Fruit fly (Drosophila melanogaster) S2 (cell line): Measurements from ENCODE around the gene Or65a.

Source experiments
- CG8478 ChIP-seq: fragments of >200 bp; optimal IDR thresholded peaks from 2 replicates; lab custom pipeline; 2018
- CTCF ChIP-seq, 2 experiments: fragments of >200 bp; optimal IDR thresholded peaks; 2 replicates each; lab custom pipeline; 2018

The Or65a gene

DNA sequence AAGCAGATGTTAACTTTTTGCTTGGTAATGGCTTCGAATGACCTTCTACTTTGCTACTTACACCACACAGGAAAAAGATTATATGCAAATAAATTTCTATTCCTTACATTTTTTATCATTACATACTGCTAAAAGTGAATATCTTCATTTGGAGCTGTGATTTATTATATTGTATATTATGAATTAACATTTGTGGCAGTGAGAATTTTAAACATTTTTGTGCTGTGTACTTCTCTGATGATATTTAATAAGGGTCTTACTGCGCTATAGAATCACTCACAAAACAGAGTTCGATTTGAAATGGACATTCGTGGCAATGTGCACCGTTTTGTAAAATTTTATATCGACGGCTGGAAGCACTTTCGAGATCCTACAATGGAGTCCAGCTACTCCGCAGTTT, 6.9 kb downstream of the Or65a start, which contains the start of gene Or65c:
Gene Or65c (plus strand): TSS at position 301 of the 400 bp plus-strand sequence.
- TF ChIP-seq CTCF (optimal IDR thresholded peaks at IDR 0.05; lab: Kevin White, UChicago) (no peak), CG8478 (lab: Kevin White, UChicago) (no peak)

DNA sequence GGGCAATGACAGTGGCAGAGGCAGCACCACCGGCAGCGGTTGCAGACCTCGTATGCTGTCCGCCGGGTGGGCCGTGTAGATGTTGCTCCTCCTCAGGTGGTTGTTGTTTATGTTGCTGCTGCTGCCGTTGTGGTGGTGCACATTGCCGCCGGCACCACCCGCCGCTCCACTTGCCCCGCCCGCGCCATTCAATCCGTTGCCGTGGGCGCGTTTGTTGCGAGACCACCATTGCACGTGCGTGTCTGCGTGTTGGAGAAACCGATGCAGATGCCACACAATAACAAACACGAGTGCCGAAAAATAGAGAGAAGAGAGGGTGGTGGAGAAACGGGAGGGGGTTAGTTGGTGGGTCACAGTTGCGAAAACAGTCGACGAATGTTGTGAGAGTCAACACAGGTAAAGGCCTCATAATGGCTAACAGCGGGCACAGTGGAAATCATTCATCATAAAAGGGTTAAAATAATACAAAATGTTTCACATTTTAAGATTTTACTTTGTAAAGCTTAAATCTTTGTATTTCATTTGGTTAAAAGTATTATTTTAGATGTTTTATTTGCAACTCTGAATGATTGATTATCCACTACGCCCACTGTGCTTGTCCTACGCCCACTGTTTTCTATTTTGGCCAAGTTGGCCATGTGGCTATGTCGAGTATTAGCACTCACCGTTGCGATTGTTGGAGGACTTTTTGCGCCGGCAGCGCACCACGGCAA, 11.1 kb downstream of the Or65a start:
- TF ChIP-seq CG8478 (lab: Kevin White, UChicago), result no peak
- no peak for TF ChIP-seq CTCF (optimal IDR thresholded peaks at IDR 0.05; lab: Kevin White, UChicago)

DNA sequence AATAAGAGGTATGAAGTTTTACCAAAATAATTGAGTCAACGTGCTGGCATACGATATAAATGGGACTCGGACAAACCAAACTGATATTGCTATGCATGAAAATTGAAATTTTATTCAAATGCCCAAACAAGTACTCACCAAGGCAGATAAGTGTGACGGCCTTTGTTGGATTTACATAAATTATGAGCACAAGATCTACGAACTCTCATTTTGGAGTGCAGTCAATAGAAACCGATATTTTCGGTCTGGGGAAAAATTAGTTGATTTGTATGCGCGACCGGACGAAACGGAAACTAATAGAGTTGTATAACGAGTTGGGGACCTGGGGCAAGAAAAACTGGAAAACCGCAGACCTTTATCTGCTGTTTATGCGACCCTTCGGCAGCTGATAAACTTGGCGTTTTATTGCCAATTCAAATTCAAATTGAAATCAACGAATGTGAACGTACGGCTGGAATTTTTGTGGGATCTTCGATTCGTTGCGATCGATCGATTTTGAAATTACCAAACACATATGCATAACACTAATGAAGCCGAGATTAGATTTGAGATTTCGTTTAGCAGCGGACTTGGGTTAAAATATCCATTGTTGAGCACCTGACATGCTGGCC, 15.9 kb downstream of the Or65a start:
- TF ChIP-seq CTCF (optimal IDR thresholded peaks at IDR 0.05; lab: Kevin White, UChicago) (no peak), CG8478 (lab: Kevin White, UChicago) (no peak)

dm6 chr3L:6338306-6338705, 17.9 kb downstream of the Or65a start:
- TF ChIP-seq CTCF (optimal IDR thresholded peaks at IDR 0.05; lab: Kevin White, UChicago) (no peak), CG8478 (lab: Kevin White, UChicago) (no peak)

dm6 chr3L:6342253-6342652, 21.8 kb downstream of the Or65a start:
- TF ChIP-seq CTCF (optimal IDR thresholded peaks at IDR 0.05; lab: Kevin White, UChicago) (no peak), CG8478 (lab: Kevin White, UChicago) (no peak)

dm6 chr3L:6344243-6344642, 23.8 kb downstream of the Or65a start:
- TF ChIP-seq CTCF (optimal IDR thresholded peaks at IDR 0.05; lab: Kevin White, UChicago), result no peak
- TF ChIP-seq CG8478 (lab: Kevin White, UChicago), result no peak

DNA sequence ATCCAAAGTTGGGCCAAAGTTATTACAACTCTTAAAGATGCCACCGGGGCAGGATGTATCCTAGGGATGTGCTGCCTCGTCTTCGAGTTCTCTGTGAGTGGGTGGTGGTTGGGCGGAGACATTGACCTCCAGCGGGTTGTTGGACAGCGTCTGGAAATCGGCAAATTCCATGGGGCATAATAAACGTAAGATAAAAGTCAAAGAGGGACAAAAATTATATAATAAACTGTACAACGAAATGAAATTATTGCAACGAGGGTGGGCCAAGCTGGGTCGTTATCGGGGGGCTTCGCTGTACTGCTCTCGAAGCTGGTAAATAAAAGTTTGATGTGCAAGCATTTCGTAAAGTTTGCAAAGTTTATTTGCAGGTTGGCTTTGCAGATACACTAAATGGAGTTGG, 28.0 kb downstream of the Or65a start:
- TF ChIP-seq CG8478 (lab: Kevin White, UChicago), result no peak
- no peak for TF ChIP-seq CTCF (optimal IDR thresholded peaks at IDR 0.05; lab: Kevin White, UChicago)

DNA sequence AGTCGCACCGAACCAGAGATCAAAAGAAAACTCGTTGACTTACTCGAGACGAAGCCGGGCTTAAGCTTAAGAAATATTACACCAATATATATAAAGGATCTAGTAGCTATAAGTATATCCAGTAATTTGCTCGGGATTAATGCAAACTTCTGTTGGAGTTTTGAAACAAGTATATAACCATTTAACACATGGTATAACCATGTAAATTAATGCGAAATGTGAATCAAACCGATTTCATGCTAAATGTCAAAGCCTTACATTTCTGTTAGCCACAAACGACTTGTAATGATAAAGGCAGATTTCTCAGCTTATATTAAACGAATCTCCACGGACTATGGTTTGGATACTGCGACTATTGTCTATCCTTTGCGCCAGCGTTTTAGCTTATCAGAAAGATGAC, 29.6 kb downstream of the Or65a start, which contains the start of gene Sfp65A:
Gene Sfp65A (plus strand): TSS at position 301 of the 400 bp plus-strand sequence.
- TF ChIP-seq CTCF (optimal IDR thresholded peaks at IDR 0.05; lab: Kevin White, UChicago), result no peak
- no peak for TF ChIP-seq CG8478 (lab: Kevin White, UChicago)

dm6 chr3L:6352232-6352631, 31.8 kb downstream of the Or65a start, which contains the start of gene CG13300:
Gene CG13300 (minus strand): TSS chr3L:6352390.
- TF ChIP-seq CG8478 (lab: Kevin White, UChicago), result no peak
- no peak for TF ChIP-seq CTCF (optimal IDR thresholded peaks at IDR 0.05; lab: Kevin White, UChicago)

- TF ChIP-seq CTCF (optimal IDR thresholded peaks at IDR 0.05; lab: Kevin White, UChicago) (no peak), CG8478 (lab: Kevin White, UChicago) (no peak)
These were observed 34.6 kb downstream of the Or65a start for dm6 chr3L:6355032-6355431.

- TF ChIP-seq CTCF (optimal IDR thresholded peaks at IDR 0.05; lab: Kevin White, UChicago) (no peak), CG8478 (lab: Kevin White, UChicago) (no peak)
These were observed 36.7 kb downstream of the Or65a start for dm6 chr3L:6357152-6357551.

DNA sequence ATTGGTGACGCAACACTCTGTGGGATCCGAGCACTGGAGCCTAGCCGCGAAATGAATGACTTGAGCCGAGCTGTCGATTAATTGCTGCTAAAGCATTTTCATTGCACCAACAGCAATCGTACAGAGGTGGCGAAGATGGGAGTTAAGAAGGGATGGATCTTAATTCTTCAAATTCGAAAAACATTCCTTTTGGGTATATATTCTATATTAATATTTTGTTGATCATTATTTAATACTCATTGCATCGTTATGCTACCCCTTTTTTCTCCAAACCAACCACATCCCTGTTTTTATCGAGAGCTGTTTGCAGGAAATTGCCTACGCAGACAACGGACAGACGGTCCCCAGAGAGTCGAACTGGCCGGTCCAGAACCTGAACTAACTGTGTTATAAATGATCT, 38.1 kb downstream of the Or65a start:
- TF ChIP-seq CTCF (optimal IDR thresholded peaks at IDR 0.05; lab: Kevin White, UChicago), result no peak
- no peak for TF ChIP-seq CG8478 (lab: Kevin White, UChicago)

DNA sequence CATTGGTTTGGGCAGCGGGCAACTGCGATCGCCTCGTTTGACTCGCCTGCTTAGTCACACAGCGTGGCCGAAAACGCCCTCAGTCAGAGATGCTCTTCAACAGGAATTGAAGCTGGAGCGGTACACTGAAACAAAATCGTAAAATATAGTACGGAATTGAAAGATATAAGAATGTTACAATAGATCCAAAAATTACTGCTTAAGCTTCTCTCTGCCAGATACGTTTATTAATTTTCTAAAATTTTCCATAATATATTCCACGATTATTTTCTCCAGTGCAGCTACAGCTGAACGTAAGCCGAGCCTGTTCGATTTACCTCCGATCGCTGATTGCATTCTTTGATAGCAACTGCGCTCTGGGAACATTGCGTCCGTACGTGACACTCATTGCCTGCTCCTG, 38.8 kb downstream of the Or65a start:
- TF ChIP-seq CTCF (optimal IDR thresholded peaks at IDR 0.05; lab: Kevin White, UChicago) (no peak), CG8478 (lab: Kevin White, UChicago) (no peak)

DNA sequence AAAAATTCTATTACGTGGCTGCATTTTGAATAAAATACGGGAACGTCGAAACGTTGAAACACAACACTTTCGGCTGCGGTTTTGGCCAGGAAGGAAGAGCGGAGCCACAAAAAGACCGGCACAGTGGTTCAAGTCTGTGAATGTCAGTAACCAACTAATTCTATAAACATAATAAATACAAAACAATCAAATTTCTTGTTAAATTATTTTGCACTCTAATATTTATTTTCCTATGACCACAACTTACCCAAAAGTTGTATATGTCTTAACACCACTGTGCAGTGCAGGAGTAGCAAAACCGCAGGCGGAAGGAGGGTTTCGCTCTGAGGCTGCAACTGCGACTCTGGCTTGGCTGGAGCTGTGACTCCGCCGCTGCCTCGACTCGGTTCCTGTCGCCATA, 43.2 kb downstream of the Or65a start:
- TF ChIP-seq CTCF (optimal IDR thresholded peaks at IDR 0.05; lab: Kevin White, UChicago) (no peak), CG8478 (lab: Kevin White, UChicago) (no peak)

DNA sequence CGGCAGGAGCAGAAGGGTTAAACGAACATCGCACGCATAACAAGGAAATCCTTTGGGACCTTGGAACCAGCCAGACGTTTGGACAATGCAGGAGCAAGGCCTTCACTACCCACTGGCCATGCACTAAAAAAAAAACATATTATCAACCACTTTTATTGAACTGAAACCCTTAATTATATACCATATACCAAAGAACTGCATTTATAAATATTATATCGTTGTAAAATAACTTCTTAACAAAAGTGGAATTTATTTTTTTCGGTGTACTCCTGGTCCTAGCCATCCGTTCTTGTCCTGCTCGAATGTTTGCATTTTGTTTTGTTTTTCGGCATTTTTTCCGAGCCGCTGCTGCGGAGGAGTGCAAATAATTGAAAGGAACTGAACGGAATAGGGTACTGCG, 43.8 kb downstream of the Or65a start:
- TF ChIP-seq CG8478 (lab: Kevin White, UChicago) (no peak), CTCF (optimal IDR thresholded peaks at IDR 0.05; lab: Kevin White, UChicago) (no peak)
